Fruit fly (Drosophila melanogaster) whole organism, embryonic: ENCODE results near the gene CG6465.

Experiments
- Abd-B ChIP-seq: fragments of 200-800 bp; sonication (Bioruptor generic); optimal IDR thresholded peaks from 2 replicates; lab custom pipeline; 2018; ENCODE audit warnings: missing biosample characterization, mild to moderate bottlenecking, missing genetic modification characterization, moderate library complexity
- CG13775 ChIP-seq: fragments of 200-800 bp; sonication (Bioruptor generic); optimal IDR thresholded peaks from 3 replicates; lab custom pipeline; 2017; ENCODE audit warnings: missing biosample characterization, mild to moderate bottlenecking, missing genetic modification characterization
- CG8281 ChIP-seq: fragments of 200-800 bp; sonication (Bioruptor generic); optimal IDR thresholded peaks from 2 replicates; lab custom pipeline; 2018; ENCODE audit warnings: missing biosample characterization, mild to moderate bottlenecking, missing genetic modification characterization, moderate library complexity
- HLH4C ChIP-seq: fragments of 200-800 bp; sonication (Bioruptor generic); IDR thresholded peaks from 3 replicates; pipeline ENCODE4 v1.3.6; 2022; ENCODE audit warnings: missing biosample characterization, missing genetic modification characterization; ENCODE audit not compliant: partially characterized antibody
- Hr78 ChIP-seq, 2 experiments: fragments of 200-800 bp in 1 of 2; fragments of >200 bp in 1 of 2; sonication (Bioruptor generic) in 1 of 2; optimal IDR thresholded peaks; 2 replicates each; lab custom pipeline; 2017 to 2019; ENCODE audit warnings: missing biosample characterization in 2 of 2, missing genetic modification characterization in 2 of 2, mild to moderate bottlenecking in 1 of 2, moderate library complexity in 1 of 2
- Opbp ChIP-seq: fragments of 200-800 bp; sonication (Bioruptor generic); IDR thresholded peaks from 3 replicates; pipeline ENCODE4 v1.3.6; 2022; ENCODE audit warnings: missing biosample characterization, missing genetic modification characterization; ENCODE audit not compliant: partially characterized antibody
- cas ChIP-seq: fragments of 200-800 bp; sonication (Bioruptor generic); IDR thresholded peaks from 2 replicates; pipeline ENCODE4 v1.3.6; 2022; ENCODE audit warnings: missing biosample characterization, missing genetic modification characterization
- cwo ChIP-seq: fragments of 200-800 bp; sonication (Bioruptor generic); optimal IDR thresholded peaks from 3 replicates; lab custom pipeline; 2017; ENCODE audit warnings: missing biosample characterization, missing genetic modification characterization, mild to moderate bottlenecking, moderate library complexity, missing genetic modification reagents
- tio ChIP-seq: fragments of 200-800 bp; sonication (Bioruptor generic); optimal IDR thresholded peaks from 2 replicates; lab custom pipeline; 2017; ENCODE audit warnings: missing biosample characterization, missing genetic modification characterization, inconsistent platforms

DNA sequence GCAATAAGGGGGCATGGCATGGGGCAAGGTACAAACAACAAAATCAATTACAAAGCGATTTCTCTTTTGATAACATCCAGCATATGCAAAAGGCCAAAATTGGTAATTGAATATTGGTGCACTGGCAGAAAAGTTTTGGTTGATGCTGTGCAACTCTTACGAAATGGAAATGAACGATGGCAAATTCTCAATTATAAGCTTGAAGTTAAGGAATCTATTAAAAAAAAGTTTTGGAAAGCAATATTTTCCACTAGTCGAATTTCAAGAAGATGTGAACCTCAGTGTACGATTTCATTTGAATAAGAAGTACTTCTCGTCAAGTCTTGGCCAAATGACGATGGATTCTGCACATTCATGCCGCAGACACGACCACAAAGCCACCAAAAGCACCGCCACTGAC is 21.1 kb downstream of the CG6465 start:
- TF ChIP-seq CG13775 (GFP tag; lab: Kevin White, UChicago) (no peak), cwo (no peak), Hr78 (GFP tag; optimal IDR thresholded peaks at IDR 0.05; lab: Kevin White, UChicago) (no peak), CG8281 (tag; lab: Kevin White, UChicago) (no peak), HLH4C (GFP tag; lab: Robert Waterston, UW) (no peak), Abd-B (GFP tag; lab: Kevin White, UChicago) (no peak), cas (GFP tag; lab: Robert Waterston, UW) (no peak), Opbp (GFP tag; lab: Robert Waterston, UW) (no peak), tio (peak; percentile 23)
